Worm (Caenorhabditis elegans) whole organism, early embryonic: ENCODE measurements around the gene ttr-46.
A peak's percentile ranks its signal among the peaks of the same experiment; 100 is the strongest.

Experiments used
- B0310.2 ChIP-seq: sonication (generic microtip); optimal IDR thresholded peaks from 2 replicates; lab custom pipeline; 2016; ENCODE audit warnings: mild to moderate bottlenecking, missing genetic modification characterization, missing compliant biosample characterization
- F13C5.2 ChIP-seq: sonication (generic microtip); optimal IDR thresholded peaks from 2 replicates; lab custom pipeline; 2017; ENCODE audit warnings: mild to moderate bottlenecking, missing genetic modification characterization, inconsistent platforms, missing compliant biosample characterization
- aly-1 ChIP-seq: sonication (generic microtip); optimal IDR thresholded peaks from 2 replicates; lab custom pipeline; 2016; ENCODE audit warnings: missing genetic modification characterization, missing compliant biosample characterization
- ama-1 ChIP-seq: fragments of 150-350 bp; optimal IDR thresholded peaks from 2 replicates; lab custom pipeline; 2014
- ceh-13 ChIP-seq: fragments of 200-800 bp; sonication (Bioruptor generic); optimal IDR thresholded peaks from 2 replicates; lab custom pipeline; 2018; ENCODE audit warnings: mild to moderate bottlenecking, missing genetic modification characterization, missing compliant biosample characterization
- ceh-36 ChIP-seq: sonication (generic microtip); optimal IDR thresholded peaks from 2 replicates; lab custom pipeline; 2016; ENCODE audit warnings: missing genetic modification characterization, inconsistent platforms, missing compliant biosample characterization
- ets-7 ChIP-seq: sonication (generic microtip); optimal IDR thresholded peaks from 2 replicates; lab custom pipeline; 2016; ENCODE audit warnings: missing genotype, missing genetic modification characterization, missing compliant biosample characterization
- flt-1 ChIP-seq: fragments of 200-800 bp; sonication (Bioruptor generic); IDR thresholded peaks from 2 replicates; pipeline ENCODE4 v1.3.6; 2022; ENCODE audit warnings: missing genetic modification characterization, missing compliant biosample characterization
- hmbx-1 ChIP-seq: sonication (generic microtip); optimal IDR thresholded peaks from 2 replicates; lab custom pipeline; 2016; ENCODE audit warnings: mild to moderate bottlenecking, missing genetic modification characterization, missing compliant biosample characterization
- hmg-4 ChIP-seq: fragments of 200-800 bp; sonication (Bioruptor generic); optimal IDR thresholded peaks from 2 replicates; lab custom pipeline; 2018; ENCODE audit warnings: mild to moderate bottlenecking, missing genetic modification characterization, missing compliant biosample characterization
- hnd-1 ChIP-seq: sonication (generic microtip); optimal IDR thresholded peaks from 2 replicates; lab custom pipeline; 2016; ENCODE audit warnings: missing genetic modification characterization, missing compliant biosample characterization
- pes-1 ChIP-seq: fragments of 200-800 bp; sonication (Bioruptor generic); IDR thresholded peaks from 2 replicates; pipeline ENCODE4 v1.3.6; 2022; ENCODE audit warnings: missing genetic modification reagents, missing genetic modification characterization, missing compliant biosample characterization
- scrt-1 ChIP-seq: fragments of 200-800 bp; sonication (Bioruptor generic); IDR thresholded peaks from 2 replicates; pipeline ENCODE4 v1.3.6; 2022; ENCODE audit warnings: missing genetic modification characterization, missing compliant biosample characterization
- sea-1 ChIP-seq: fragments of 200-800 bp; sonication (Bioruptor generic); conservative IDR thresholded peaks from 2 replicates; pipeline ENCODE4 v1.3.6; 2022; ENCODE audit warnings: missing genetic modification characterization, missing compliant biosample characterization
- tbx-11 ChIP-seq: fragments of 200-800 bp; sonication (Bioruptor generic); IDR thresholded peaks from 2 replicates; pipeline ENCODE4 v1.3.6; 2022; ENCODE audit warnings: missing genetic modification characterization, missing compliant biosample characterization
- tbx-37 ChIP-seq: fragments of 200-800 bp; sonication (Bioruptor generic); conservative IDR thresholded peaks from 2 replicates; pipeline ENCODE4 v1.3.6; 2022; ENCODE audit warnings: missing genetic modification reagents, missing genetic modification characterization, missing compliant biosample characterization
- tra-4 ChIP-seq: sonication (generic microtip); optimal IDR thresholded peaks from 2 replicates; lab custom pipeline; 2017; ENCODE audit warnings: missing genetic modification characterization, missing compliant biosample characterization

Gene ttr-46

DNA sequence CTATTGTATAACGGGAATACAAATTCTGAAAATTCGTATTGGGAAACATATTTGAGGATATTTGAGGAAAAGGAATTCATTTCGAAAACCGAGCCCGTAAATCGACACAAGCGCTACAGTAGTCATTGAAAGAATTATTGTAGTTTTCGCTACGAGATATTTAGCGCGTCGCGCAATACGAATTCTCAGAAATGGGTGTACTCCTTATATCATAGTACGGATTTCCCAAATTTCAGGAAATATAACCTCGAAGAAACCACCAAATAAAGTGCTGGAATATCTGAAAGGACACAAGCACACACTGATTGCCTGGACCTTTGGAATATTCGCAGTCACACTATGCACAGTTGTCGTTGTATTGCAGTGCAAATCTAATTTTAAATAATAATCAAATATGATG, 23.7 kb upstream of the ttr-46 start:
- TF ChIP-seq scrt-1 (GFP tag; lab: Robert Waterston, UW): no peak

DNA sequence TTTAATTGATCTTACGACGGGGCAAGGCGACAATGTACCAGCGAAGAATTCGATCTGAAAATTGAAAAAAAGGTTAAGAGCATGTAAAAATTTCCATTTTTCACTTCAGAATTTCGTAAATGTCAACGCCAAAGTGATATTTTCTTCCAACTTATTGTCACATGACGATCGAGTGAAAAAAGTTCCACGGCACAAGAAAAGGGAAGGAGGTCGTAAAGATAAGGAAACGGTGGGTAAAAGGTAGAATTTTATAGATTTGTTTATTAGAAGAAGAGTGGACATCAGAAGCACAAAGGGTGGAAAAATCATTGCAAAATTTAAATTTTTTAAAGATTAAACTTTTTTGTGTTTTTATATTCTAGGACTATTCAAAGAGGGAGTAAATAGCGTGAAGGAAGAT, 23.1 kb upstream of the ttr-46 start:
- TF ChIP-seq hnd-1: no peak
- TF ChIP-seq ceh-13: no peak
- TF ChIP-seq hmg-4 (GFP tag; lab: Kevin White, UChicago): no peak
- no peak for TF ChIP-seq ceh-36 (tag; lab: Kevin White, UChicago)
- TF ChIP-seq aly-1: no peak
- no peak for TF ChIP-seq tbx-37 (GFP tag; lab: Robert Waterston, UW)
- TF ChIP-seq B0310.2 (tag; lab: Kevin White, UChicago): no peak
- TF ChIP-seq scrt-1 (GFP tag; lab: Robert Waterston, UW): no peak
- TF ChIP-seq hmbx-1: no peak
- no peak for TF ChIP-seq tbx-11 (GFP tag; lab: Robert Waterston, UW)
- TF ChIP-seq sea-1 (GFP tag; lab: Robert Waterston, UW): no peak
- no peak for TF ChIP-seq pes-1 (GFP tag; lab: Robert Waterston, UW)
- TF ChIP-seq flt-1 (GFP tag; lab: Robert Waterston, UW): no peak
- no peak for TF ChIP-seq F13C5.2 (tag; lab: Kevin White, UChicago)
- no peak for TF ChIP-seq tra-4 (tag; lab: Kevin White, UChicago)
- no peak for TF ChIP-seq ets-7 (tag; lab: Kevin White, UChicago)
- no peak for TF ChIP-seq ama-1

DNA sequence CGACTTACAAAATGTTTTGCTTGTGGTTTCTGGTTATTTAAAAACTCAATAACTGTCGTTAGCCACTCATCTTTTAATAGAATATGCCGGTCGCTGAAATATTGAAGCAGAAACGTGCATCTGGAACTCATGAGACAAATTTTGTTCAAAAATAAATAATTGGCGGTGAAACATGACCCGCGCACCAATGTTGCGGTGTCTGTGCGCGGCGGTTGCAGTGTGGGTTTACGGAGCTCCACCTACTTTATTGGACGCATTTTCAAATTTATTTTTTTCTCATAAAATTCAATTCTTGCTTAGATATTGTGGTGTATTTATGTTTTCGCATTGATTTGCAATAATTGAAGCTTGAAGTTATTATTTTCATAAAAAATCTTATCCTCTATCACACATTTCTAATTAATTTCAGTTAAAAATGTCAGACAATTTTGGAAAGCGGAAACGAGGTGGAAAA, 20.4 kb upstream of the ttr-46 start, which contains the start of the genes rmh-2 and suds-3:
rmh-2 (minus strand) TSS at position 164 of the 454 bp plus-strand sequence.
suds-3 (plus strand) TSS at position 404 of the 454 bp plus-strand sequence.
- no peak for TF ChIP-seq hnd-1
- TF ChIP-seq sea-1 (GFP tag; lab: Robert Waterston, UW): no peak
- no peak for TF ChIP-seq tra-4 (tag; lab: Kevin White, UChicago)
- no peak for TF ChIP-seq ceh-13
- TF ChIP-seq tbx-11 (GFP tag; lab: Robert Waterston, UW): no peak
- no peak for TF ChIP-seq ama-1
- TF ChIP-seq hmg-4 (GFP tag; lab: Kevin White, UChicago): peak; percentile 7
- TF ChIP-seq aly-1: no peak

DNA sequence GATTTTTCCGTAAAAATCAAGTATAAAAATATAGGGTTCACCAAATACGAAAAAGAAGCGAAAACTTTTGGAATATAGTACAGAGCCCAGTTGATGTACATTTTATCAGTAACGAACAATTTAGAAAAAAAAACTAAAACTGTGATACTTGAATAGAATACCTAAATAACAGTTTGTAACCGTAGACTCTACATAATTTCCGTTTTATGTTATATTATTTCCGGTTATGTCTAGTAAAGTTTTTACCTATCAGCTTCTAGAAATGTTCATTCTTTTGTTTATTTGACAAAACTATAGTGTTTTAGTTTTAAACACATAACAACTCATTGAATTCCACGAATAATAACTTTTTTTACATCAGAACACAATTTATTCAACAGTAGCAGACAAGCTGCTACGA, 13.6 kb upstream of the ttr-46 start, which contains the start of gene srj-33:
srj-33 (minus strand) TSS at position 101 of the 400 bp plus-strand sequence.
- TF ChIP-seq tbx-11 (GFP tag; lab: Robert Waterston, UW): no peak
- TF ChIP-seq F13C5.2 (tag; lab: Kevin White, UChicago): no peak
- TF ChIP-seq pes-1 (GFP tag; lab: Robert Waterston, UW): no peak

DNA sequence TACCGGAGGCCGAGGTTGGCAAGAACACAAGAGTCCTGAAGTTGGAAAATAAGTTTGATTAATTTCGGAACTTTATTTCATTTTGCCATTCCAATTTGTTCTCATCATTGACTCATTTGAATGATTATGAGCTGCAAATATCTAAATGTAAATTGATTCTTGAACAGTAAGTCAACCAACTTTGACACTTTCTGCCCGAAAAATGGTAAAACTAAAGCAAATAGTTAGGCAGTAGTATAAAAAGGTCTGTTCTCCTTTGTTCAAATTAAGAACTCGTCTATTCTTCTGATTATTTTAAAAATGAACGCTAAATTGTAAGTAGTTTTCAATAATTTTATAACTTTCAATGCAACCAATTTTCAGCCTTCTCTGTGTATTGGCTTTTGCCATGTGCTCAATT, 8.0 kb upstream of the ttr-46 start, which contains the start of gene fipr-12:
fipr-12 (plus strand) TSS at position 301 of the 400 bp plus-strand sequence.
- TF ChIP-seq aly-1 (no peak), flt-1 (GFP tag; lab: Robert Waterston, UW) (no peak), tbx-11 (GFP tag; lab: Robert Waterston, UW) (no peak), hmbx-1 (no peak), sea-1 (GFP tag; lab: Robert Waterston, UW) (no peak), hnd-1 (no peak), tbx-37 (GFP tag; lab: Robert Waterston, UW) (no peak), scrt-1 (GFP tag; lab: Robert Waterston, UW) (no peak), F13C5.2 (tag; lab: Kevin White, UChicago) (no peak), ceh-13 (no peak), hmg-4 (GFP tag; lab: Kevin White, UChicago) (no peak), tra-4 (tag; lab: Kevin White, UChicago) (no peak), pes-1 (GFP tag; lab: Robert Waterston, UW) (no peak)

DNA sequence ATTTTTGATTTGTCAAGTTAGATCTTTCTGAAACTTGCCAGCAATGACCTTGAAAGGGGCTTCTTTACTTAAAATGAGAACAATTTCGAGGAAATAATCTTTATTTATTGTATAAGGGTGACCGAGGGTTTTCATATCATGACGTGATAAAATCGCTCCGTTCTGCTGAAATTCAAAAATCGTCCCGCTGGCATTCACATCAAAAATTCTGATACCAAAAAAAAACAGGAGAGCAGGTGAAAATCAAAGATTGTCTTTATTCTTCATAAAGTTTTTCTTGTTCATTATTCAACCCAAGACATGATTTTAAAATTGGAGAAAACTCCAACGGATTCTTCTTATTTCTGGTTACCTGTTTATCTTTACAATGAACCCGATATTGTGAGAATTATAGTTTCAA, 6.9 kb upstream of the ttr-46 start, which contains the start of gene sre-28:
sre-28 (plus strand) TSS at position 301 of the 400 bp plus-strand sequence.
- TF ChIP-seq ama-1: no peak
- TF ChIP-seq pes-1 (GFP tag; lab: Robert Waterston, UW): no peak
- no peak for TF ChIP-seq scrt-1 (GFP tag; lab: Robert Waterston, UW)
- TF ChIP-seq aly-1: no peak
- no peak for TF ChIP-seq tbx-11 (GFP tag; lab: Robert Waterston, UW)
- TF ChIP-seq sea-1 (GFP tag; lab: Robert Waterston, UW): no peak
- TF ChIP-seq B0310.2 (tag; lab: Kevin White, UChicago): no peak
- no peak for TF ChIP-seq ets-7 (tag; lab: Kevin White, UChicago)
- TF ChIP-seq hnd-1: no peak
- TF ChIP-seq ceh-13: no peak
- TF ChIP-seq ceh-36 (tag; lab: Kevin White, UChicago): no peak

DNA sequence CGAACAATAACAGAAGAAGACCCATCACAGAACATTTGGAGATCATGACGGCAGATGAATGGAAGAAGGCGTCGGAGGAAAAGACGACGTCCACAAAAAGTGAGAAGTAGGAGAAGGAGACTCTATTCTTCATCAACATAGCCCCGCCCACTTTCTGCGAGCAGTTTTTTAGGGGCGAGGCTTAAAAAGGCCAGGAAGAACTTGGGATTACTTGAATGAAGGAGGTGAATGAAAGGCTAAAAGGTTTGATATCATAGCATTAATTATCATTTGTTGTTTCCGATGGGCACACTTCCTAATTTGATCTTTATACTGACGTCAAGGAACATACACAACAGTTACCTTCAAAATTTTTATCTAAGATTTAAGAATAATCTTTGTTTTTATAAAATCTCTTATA, 2.2 kb upstream of the ttr-46 start, which contains the start of gene nlp-58:
nlp-58 (minus strand) TSS at position 101 of the 400 bp plus-strand sequence.
- TF ChIP-seq hmbx-1: no peak
- TF ChIP-seq scrt-1 (GFP tag; lab: Robert Waterston, UW): no peak
- no peak for TF ChIP-seq ceh-13
- no peak for TF ChIP-seq aly-1
- TF ChIP-seq tbx-11 (GFP tag; lab: Robert Waterston, UW): no peak
- TF ChIP-seq hmg-4 (GFP tag; lab: Kevin White, UChicago): no peak
- TF ChIP-seq ceh-36 (tag; lab: Kevin White, UChicago): no peak
- TF ChIP-seq B0310.2 (tag; lab: Kevin White, UChicago): no peak

DNA sequence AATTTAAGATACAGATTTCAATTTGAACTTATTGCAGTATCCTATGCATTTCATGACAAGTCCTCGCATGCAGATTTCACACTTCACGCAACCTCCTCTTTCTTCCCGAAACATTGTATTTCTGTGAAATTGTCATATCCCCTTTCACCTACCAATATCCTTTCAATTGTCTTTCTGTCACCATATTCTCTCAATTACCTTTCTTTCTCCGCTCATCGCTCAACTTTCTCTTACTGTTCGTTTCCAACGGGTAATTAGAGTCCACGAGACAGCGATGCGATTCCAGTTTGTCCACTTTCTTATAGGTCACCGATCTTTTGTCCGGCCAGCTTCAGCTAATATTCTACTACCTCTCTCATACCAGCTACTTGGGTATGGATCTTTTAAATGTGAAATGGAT, 1.4 kb downstream of the ttr-46 start, which contains the start of gene mam-5:
mam-5 (plus strand) TSS at position 304 of the 400 bp plus-strand sequence.
- TF ChIP-seq sea-1 (GFP tag; lab: Robert Waterston, UW) (no peak), hmg-4 (GFP tag; lab: Kevin White, UChicago) (no peak), aly-1 (no peak), F13C5.2 (tag; lab: Kevin White, UChicago) (no peak), B0310.2 (tag; lab: Kevin White, UChicago) (no peak)
